Worm (Caenorhabditis elegans): Measurements from ENCODE around the gene R02F2.1.

DNA sequence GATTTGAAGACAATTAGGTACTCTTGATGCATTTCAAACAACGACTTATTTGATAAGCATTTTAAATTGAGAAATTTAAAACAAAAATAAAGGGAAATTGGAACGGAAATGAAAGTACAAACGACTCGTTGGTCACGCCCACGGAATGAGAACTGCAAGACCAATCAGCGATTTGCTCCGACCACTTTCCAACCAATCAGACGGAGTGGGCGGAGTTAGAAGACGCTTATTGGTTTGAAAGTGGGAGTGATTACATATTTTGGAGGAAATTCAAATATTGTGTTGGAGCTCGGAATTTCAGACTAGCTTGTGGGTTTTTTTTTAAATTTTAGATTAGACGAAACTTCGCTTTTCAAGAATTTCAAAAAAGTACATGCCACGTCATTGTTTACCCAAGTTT is 32.6 kb upstream of the R02F2.1 start:
- TF ChIP-seq zag-1 (tag; optimal IDR thresholded peaks at IDR 0.05), result no peak
- TF ChIP-seq snpc-4 (tag; optimal IDR thresholded peaks at IDR 0.05), result no peak
- no peak for TF ChIP-seq cey-2 (tag; optimal IDR thresholded peaks at IDR 0.05; ENCODE audit: borderline replicate concordance, insufficient read depth)
